Worm (Caenorhabditis elegans) whole organism, young adult: ENCODE data around the gene srab-6.

Experiments used
- B0019.2 ChIP-seq: fragments of 200-800 bp; sonication (Bioruptor generic); conservative IDR thresholded peaks from 2 replicates; pipeline ENCODE4 v1.3.6; 2022; ENCODE audit warnings: missing genetic modification reagents, missing genetic modification characterization, missing compliant biosample characterization
- F37B4.10 ChIP-seq: fragments of 200-800 bp; sonication (Bioruptor generic); IDR thresholded peaks from 2 replicates; pipeline ENCODE4 v1.3.6; 2022; ENCODE audit warnings: missing genetic modification characterization, missing compliant biosample characterization
- F55B11.4 ChIP-seq: sonication (generic microtip); optimal IDR thresholded peaks from 2 replicates; lab custom pipeline; 2016; ENCODE audit warnings: missing compliant biosample characterization, missing genetic modification characterization, borderline replicate concordance; ENCODE audit not compliant: insufficient read depth
- cebp-2 ChIP-seq: fragments of 200-800 bp; sonication (Bioruptor generic); IDR thresholded peaks from 2 replicates; pipeline ENCODE4 v1.3.6; 2022; ENCODE audit warnings: missing genetic modification characterization, missing compliant biosample characterization
- madf-3 ChIP-seq: fragments of 200-800 bp; sonication (Bioruptor generic); IDR thresholded peaks from 2 replicates; pipeline ENCODE4 v1.3.6; 2022; ENCODE audit warnings: missing genetic modification reagents, missing genetic modification characterization, missing compliant biosample characterization
- snpc-1.1 ChIP-seq: sonication (generic microtip); optimal IDR thresholded peaks from 2 replicates; lab custom pipeline; 2017; ENCODE audit warnings: missing genetic modification characterization, mild to moderate bottlenecking, missing compliant biosample characterization, antibody characterized with exemption, moderate library complexity, missing genotype, missing genetic modification reagents; ENCODE audit not compliant: insufficient read depth

DNA sequence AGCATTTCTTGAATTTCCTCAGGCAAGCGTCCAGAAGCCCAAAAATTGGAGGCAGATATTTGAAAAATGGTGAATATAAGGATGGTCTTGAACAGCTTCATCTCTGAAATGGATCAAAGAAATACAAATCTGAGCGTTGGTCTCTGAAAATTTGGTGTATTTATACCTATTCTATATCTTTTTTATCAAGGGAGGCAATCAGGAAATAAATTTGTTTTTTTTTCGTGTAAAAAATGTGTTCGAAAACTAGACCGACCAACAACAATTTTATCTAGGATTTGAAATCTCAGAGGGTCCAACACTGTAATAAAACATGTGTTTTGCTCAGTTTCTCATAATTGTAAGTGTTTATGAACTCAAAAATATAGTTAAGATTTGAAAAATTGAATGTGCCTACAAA is 30.0 kb downstream of the srab-6 start, which contains the start of gene srt-56:
- TF ChIP-seq B0019.2 (GFP tag; lab: Robert Waterston, UW) (no peak), madf-3 (no peak), F37B4.10 (GFP tag; lab: Robert Waterston, UW) (no peak), cebp-2 (GFP tag; lab: Robert Waterston, UW) (no peak), snpc-1.1 (tag; lab: Kevin White, UChicago) (no peak), F55B11.4 (tag; lab: Kevin White, UChicago) (no peak)
